Worm (Caenorhabditis elegans) whole organism, young adult: ENCODE results near the gene R13D11.10.

Experiments used
- F33H1.4 ChIP-seq: fragments of 200-800 bp; sonication (Bioruptor generic); IDR thresholded peaks from 2 replicates; pipeline ENCODE4 v1.3.6; 2022; ENCODE audit warnings: missing genetic modification reagents, missing genetic modification characterization, missing compliant biosample characterization
- F49E8.2 ChIP-seq: sonication (generic microtip); optimal IDR thresholded peaks from 3 replicates; lab custom pipeline; 2017; ENCODE audit warnings: missing genetic modification characterization, mild to moderate bottlenecking, missing compliant biosample characterization, antibody characterized with exemption, moderate library complexity; ENCODE audit not compliant: insufficient read depth
- F52B5.7 ChIP-seq: sonication (generic microtip); optimal IDR thresholded peaks from 2 replicates; lab custom pipeline; 2016; ENCODE audit warnings: mild to moderate bottlenecking, missing genetic modification characterization, missing compliant biosample characterization
- F55B11.4 ChIP-seq: sonication (generic microtip); optimal IDR thresholded peaks from 2 replicates; lab custom pipeline; 2016; ENCODE audit warnings: missing compliant biosample characterization, missing genetic modification characterization, borderline replicate concordance; ENCODE audit not compliant: insufficient read depth
- K11D2.4 ChIP-seq: fragments of 200-800 bp; sonication (Bioruptor generic); IDR thresholded peaks from 2 replicates; pipeline ENCODE4 v1.3.6; 2022; ENCODE audit warnings: missing genetic modification reagents, missing genetic modification characterization, missing compliant biosample characterization
- Y53F4B.3 ChIP-seq: fragments of 200-800 bp; sonication (Bioruptor generic); IDR thresholded peaks from 2 replicates; pipeline ENCODE4 v1.3.6; 2022; ENCODE audit warnings: missing genetic modification reagents, missing genetic modification characterization, missing compliant biosample characterization
- aptf-2 ChIP-seq: fragments of 200-800 bp; sonication (Bioruptor generic); conservative IDR thresholded peaks from 2 replicates; pipeline ENCODE4 v1.3.6; 2022; ENCODE audit warnings: missing genetic modification reagents, missing genetic modification characterization, missing compliant biosample characterization
- attf-3 ChIP-seq: fragments of 200-800 bp; sonication (Bioruptor generic); conservative IDR thresholded peaks from 2 replicates; pipeline ENCODE4 v1.3.6; 2022; ENCODE audit warnings: missing genetic modification reagents, missing genetic modification characterization, missing compliant biosample characterization
- attf-6 ChIP-seq: fragments of 200-800 bp; sonication (Bioruptor generic); IDR thresholded peaks from 2 replicates; pipeline ENCODE4 v1.3.6; 2022; ENCODE audit warnings: missing genetic modification reagents, missing genetic modification characterization, missing compliant biosample characterization
- bed-1 ChIP-seq: fragments of 200-800 bp; sonication (Bioruptor generic); IDR thresholded peaks from 2 replicates; pipeline ENCODE4 v1.3.6; 2022; ENCODE audit warnings: missing genetic modification reagents, missing genetic modification characterization, missing compliant biosample characterization
- bed-2 ChIP-seq: fragments of 200-800 bp; sonication (Bioruptor generic); IDR thresholded peaks from 2 replicates; pipeline ENCODE4 v1.3.6; 2022; ENCODE audit warnings: missing genetic modification reagents, missing genetic modification characterization, missing compliant biosample characterization
- ccch-3 ChIP-seq: fragments of 200-800 bp; sonication (Bioruptor generic); optimal IDR thresholded peaks from 2 replicates; lab custom pipeline; 2018; ENCODE audit warnings: mild to moderate bottlenecking, missing genetic modification characterization, missing compliant biosample characterization
- cebp-1 ChIP-seq, 2 experiments: fragments of 200-800 bp in 1 of 2; sonication (Bioruptor generic) in 1 of 2; sonication (generic microtip) in 1 of 2; IDR thresholded peaks in 1 of 2; optimal IDR thresholded peaks in 1 of 2; 2 replicates each; pipeline versions ENCODE4 v1.3.6 to Lab custom; 2017 to 2022; ENCODE audit warnings: missing compliant biosample characterization in 2 of 2, missing genetic modification characterization in 2 of 2, mild to moderate bottlenecking in 1 of 2, missing genetic modification reagents in 1 of 2, moderate library complexity in 1 of 2
- ceh-27 ChIP-seq: fragments of 200-800 bp; sonication (Bioruptor generic); optimal IDR thresholded peaks from 2 replicates; lab custom pipeline; 2018; ENCODE audit warnings: mild to moderate bottlenecking, missing genetic modification characterization, moderate library complexity, missing compliant biosample characterization
- ceh-91 ChIP-seq: fragments of 200-800 bp; sonication (Bioruptor generic); IDR thresholded peaks from 2 replicates; pipeline ENCODE4 v1.3.6; 2022; ENCODE audit warnings: missing genetic modification reagents, missing genetic modification characterization, missing compliant biosample characterization
- chd-7 ChIP-seq: sonication (generic microtip); optimal IDR thresholded peaks from 2 replicates; lab custom pipeline; 2016; ENCODE audit warnings: mild to moderate bottlenecking, missing genetic modification characterization, moderate library complexity, missing compliant biosample characterization
- die-1 ChIP-seq: sonication (generic microtip); optimal IDR thresholded peaks from 2 replicates; lab custom pipeline; 2016; ENCODE audit warnings: missing genotype, mild to moderate bottlenecking, missing genetic modification characterization, missing compliant biosample characterization
- dpl-1 ChIP-seq: fragments of 150-350 bp; optimal IDR thresholded peaks from 2 replicates; lab custom pipeline; 2014; ENCODE audit warnings: missing biosample characterization, missing genetic modification reagents, missing genetic modification characterization
- hlh-26 ChIP-seq: fragments of 200-800 bp; sonication (Bioruptor generic); conservative IDR thresholded peaks from 2 replicates; pipeline ENCODE4 v1.3.6; 2022; ENCODE audit warnings: missing genetic modification reagents, missing genetic modification characterization, missing compliant biosample characterization
- hrde-1 ChIP-seq: sonication (generic microtip); optimal IDR thresholded peaks from 2 replicates; lab custom pipeline; 2016; ENCODE audit warnings: missing genetic modification characterization, mild to moderate bottlenecking, missing compliant biosample characterization, moderate library complexity, missing genotype, missing genetic modification reagents, borderline replicate concordance
- let-526 ChIP-seq: fragments of 200-800 bp; sonication (Bioruptor generic); IDR thresholded peaks from 2 replicates; pipeline ENCODE4 v1.3.6; 2022; ENCODE audit warnings: missing genetic modification reagents, missing genetic modification characterization, missing compliant biosample characterization
- lin-35 ChIP-seq, 3 experiments: fragments of 150-350 bp in 2 of 3; sonication (generic microtip) in 1 of 3; optimal IDR thresholded peaks; 2 replicates each; lab custom pipeline; 2014 to 2018; ENCODE audit warnings: missing biosample characterization in 3 of 3, missing genetic modification characterization in 3 of 3, missing genetic modification reagents in 3 of 3
- lin-54 ChIP-seq: fragments of 200-800 bp; sonication (Bioruptor generic); optimal IDR thresholded peaks from 2 replicates; lab custom pipeline; 2018; ENCODE audit warnings: mild to moderate bottlenecking, missing genetic modification characterization, missing compliant biosample characterization
- madf-6 ChIP-seq: fragments of 200-800 bp; sonication (Bioruptor generic); IDR thresholded peaks from 2 replicates; pipeline ENCODE4 v1.3.6; 2022; ENCODE audit warnings: missing genetic modification reagents, missing genetic modification characterization, missing compliant biosample characterization
- madf-8 ChIP-seq: fragments of 200-800 bp; sonication (Bioruptor generic); conservative IDR thresholded peaks from 2 replicates; pipeline ENCODE4 v1.3.6; 2022; ENCODE audit warnings: missing genetic modification reagents, missing genetic modification characterization, missing compliant biosample characterization
- nfya-1 ChIP-seq: sonication (generic microtip); optimal IDR thresholded peaks from 2 replicates; lab custom pipeline; 2017; ENCODE audit warnings: antibody characterized with exemption, missing compliant biosample characterization, missing genetic modification characterization, borderline replicate concordance; ENCODE audit not compliant: insufficient read depth
- nfya-2 ChIP-seq: fragments of 200-800 bp; sonication (Bioruptor generic); IDR thresholded peaks from 2 replicates; pipeline ENCODE4 v1.3.6; 2022; ENCODE audit warnings: missing genetic modification reagents, missing genetic modification characterization, missing compliant biosample characterization
- nhr-179 ChIP-seq: sonication (generic microtip); optimal IDR thresholded peaks from 2 replicates; lab custom pipeline; 2016; ENCODE audit warnings: mild to moderate bottlenecking, missing genetic modification characterization, missing compliant biosample characterization
- nhr-27 ChIP-seq: fragments of 200-800 bp; sonication (Bioruptor generic); optimal IDR thresholded peaks from 2 replicates; lab custom pipeline; 2018; ENCODE audit warnings: mild to moderate bottlenecking, missing genetic modification characterization, moderate library complexity, missing compliant biosample characterization
- nhr-80 ChIP-seq: sonication (generic microtip); optimal IDR thresholded peaks from 2 replicates; lab custom pipeline; 2016; ENCODE audit warnings: missing genetic modification characterization, missing compliant biosample characterization
- pbrm-1 ChIP-seq: fragments of 200-800 bp; sonication (Bioruptor generic); IDR thresholded peaks from 2 replicates; pipeline ENCODE4 v1.3.6; 2022; ENCODE audit warnings: missing genetic modification reagents, missing genetic modification characterization, missing compliant biosample characterization
- pha-4 ChIP-seq: fragments of 150-350 bp; sonication (generic microtip); optimal IDR thresholded peaks from 2 replicates; lab custom pipeline; 2014; ENCODE audit warnings: missing biosample characterization, missing genetic modification reagents, missing genetic modification characterization
- rcor-1 ChIP-seq: fragments of 200-800 bp; sonication (Bioruptor generic); IDR thresholded peaks from 2 replicates; pipeline ENCODE4 v1.3.6; 2022; ENCODE audit warnings: missing genetic modification reagents, missing genetic modification characterization, missing compliant biosample characterization
- rpc-1 ChIP-seq, 2 experiments: fragments of 150-350 bp in 1 of 2; sonication (generic microtip) in 1 of 2; optimal IDR thresholded peaks; 2 replicates each; lab custom pipeline; 2014 to 2018; ENCODE audit warnings: missing biosample characterization in 1 of 2, missing genetic modification characterization in 1 of 2, missing genetic modification reagents in 1 of 2, missing genotype in 1 of 2
- sea-2 ChIP-seq: fragments of 200-800 bp; sonication (Bioruptor generic); IDR thresholded peaks from 2 replicates; pipeline ENCODE4 v1.3.6; 2022; ENCODE audit warnings: missing genetic modification characterization, missing compliant biosample characterization
- snpc-4 ChIP-seq, 5 experiments: fragments of 150-350 bp in 1 of 5; sonication (generic microtip) in 4 of 5; optimal IDR thresholded peaks; 2 replicates each; lab custom pipeline; 2014 to 2018; ENCODE audit warnings: missing genetic modification characterization in 5 of 5, missing biosample characterization in 3 of 5, antibody characterized with exemption in 2 of 5, mild to moderate bottlenecking in 2 of 5, missing compliant biosample characterization in 2 of 5, missing genotype in 2 of 5, moderate library complexity in 2 of 5, missing genetic modification reagents in 1 of 5
- somi-1 ChIP-seq: fragments of 200-800 bp; sonication (Bioruptor generic); optimal IDR thresholded peaks from 2 replicates; lab custom pipeline; 2018; ENCODE audit warnings: mild to moderate bottlenecking, missing genetic modification characterization, missing compliant biosample characterization
- tbx-9 ChIP-seq: sonication (generic microtip); optimal IDR thresholded peaks from 2 replicates; lab custom pipeline; 2016; ENCODE audit warnings: borderline replicate concordance, missing genetic modification characterization, inconsistent platforms, missing compliant biosample characterization
- xnd-1 ChIP-seq: sonication (generic microtip); optimal IDR thresholded peaks from 2 replicates; lab custom pipeline; 2016; ENCODE audit warnings: missing genotype, missing genetic modification reagents, missing genetic modification characterization, missing compliant biosample characterization
- zfh-2 ChIP-seq: fragments of 200-800 bp; sonication (Bioruptor generic); conservative IDR thresholded peaks from 2 replicates; pipeline ENCODE4 v1.3.6; 2022; ENCODE audit warnings: missing genetic modification reagents, missing genetic modification characterization, missing compliant biosample characterization
- zim-3 ChIP-seq: sonication (generic microtip); optimal IDR thresholded peaks from 2 replicates; lab custom pipeline; 2017; ENCODE audit warnings: mild to moderate bottlenecking, missing genetic modification characterization, moderate library complexity, missing compliant biosample characterization
- ztf-18 ChIP-seq: sonication (generic microtip); optimal IDR thresholded peaks from 2 replicates; lab custom pipeline; 2016; ENCODE audit warnings: missing genotype, mild to moderate bottlenecking, missing genetic modification characterization, missing compliant biosample characterization
- ztf-26 ChIP-seq: sonication (generic microtip); optimal IDR thresholded peaks from 2 replicates; lab custom pipeline; 2017; ENCODE audit warnings: missing genetic modification characterization, missing compliant biosample characterization

Gene R13D11.10

ce11 chrV:817182-817581 lies 4.2 kb upstream of the R13D11.10 start, which contains the start of gene R13D11.1:
TSS of gene R13D11.1 (plus strand) at chrV:817482.
- TF ChIP-seq sea-2 (GFP tag; lab: Robert Waterston, UW) (no peak), zfh-2 (GFP tag; lab: Robert Waterston, UW) (no peak), nhr-80 (no peak), zim-3 (tag; lab: Kevin White, UChicago) (no peak), Y53F4B.3 (GFP tag; lab: Robert Waterston, UW) (no peak), bed-1 (GFP tag; lab: Robert Waterston, UW) (no peak), nfya-1 (tag; lab: Kevin White, UChicago) (no peak), ztf-26 (tag; lab: Kevin White, UChicago) (no peak), snpc-4 (GFP tag; optimal IDR thresholded peaks at IDR 0.05; lab: Kevin White, UChicago) (no peak), snpc-4 (tag; optimal IDR thresholded peaks at IDR 0.05; lab: Kevin White, UChicago) (no peak), hlh-26 (GFP tag; lab: Robert Waterston, UW) (no peak), aptf-2 (GFP tag; lab: Robert Waterston, UW) (no peak), madf-8 (no peak), ztf-18 (tag; lab: Kevin White, UChicago) (no peak), K11D2.4 (GFP tag; lab: Robert Waterston, UW) (no peak), attf-3 (GFP tag; lab: Robert Waterston, UW) (no peak), hrde-1 (tag; lab: Kevin White, UChicago) (no peak), xnd-1 (no peak)
- TF ChIP-seq, all 124 proteins: peak for 0

- TF ChIP-seq chd-7 (tag; lab: Kevin White, UChicago) = no peak
- no peak for TF ChIP-seq somi-1 (GFP tag; lab: Kevin White, UChicago)
- no peak for TF ChIP-seq madf-6 (GFP tag; lab: Robert Waterston, UW)
- TF ChIP-seq attf-6 (GFP tag; lab: Robert Waterston, UW) = no peak
- no peak for TF ChIP-seq nfya-2 (GFP tag; lab: Robert Waterston, UW)
- TF ChIP-seq F52B5.7 (tag; lab: Kevin White, UChicago) = no peak
- no peak for TF ChIP-seq lin-54
- no peak for TF ChIP-seq nhr-179
- no peak for TF ChIP-seq F49E8.2
- TF ChIP-seq F55B11.4 = no peak
- TF ChIP-seq aptf-2 (GFP tag; lab: Robert Waterston, UW) = no peak
- TF ChIP-seq let-526 (GFP tag; lab: Robert Waterston, UW) = no peak
- TF ChIP-seq lin-35 (GFP tag; optimal IDR thresholded peaks at IDR 0.05; lab: Kevin White, UChicago) = no peak
- no peak for TF ChIP-seq snpc-4 (GFP tag; optimal IDR thresholded peaks at IDR 0.05; lab: Kevin White, UChicago)
- no peak for TF ChIP-seq snpc-4 (tag; optimal IDR thresholded peaks at IDR 0.05; lab: Kevin White, UChicago)
- no peak for TF ChIP-seq ztf-26 (tag; lab: Kevin White, UChicago)
- no peak for TF ChIP-seq tbx-9 (tag; lab: Kevin White, UChicago)
- no peak for TF ChIP-seq dpl-1 (GFP tag; lab: Kevin White, UChicago)
- TF ChIP-seq rcor-1 (GFP tag; lab: Robert Waterston, UW) = no peak
Observed at ce11 chrV:814716-815115, 1.7 kb upstream of the R13D11.10 start, which contains the start of gene R13D11.3. TSS of gene R13D11.3 (plus strand) at chrV:815016.

ce11 chrV:810281-810862 lies 2.6 kb downstream of the R13D11.10 start, which contains the start of gene R13D11.4:
TSS of gene R13D11.4 (plus strand) at chrV:810812.
- TF ChIP-seq die-1 (tag; lab: Kevin White, UChicago) (no peak), ceh-91 (GFP tag; lab: Robert Waterston, UW) (no peak), nhr-27 (tag; lab: Kevin White, UChicago) (no peak), cebp-1 (GFP tag; IDR thresholded peaks at IDR 0.05; lab: Robert Waterston, UW) (no peak), cebp-1 (tag; optimal IDR thresholded peaks at IDR 0.05; lab: Kevin White, UChicago) (no peak), pbrm-1 (GFP tag; lab: Robert Waterston, UW) (no peak), F52B5.7 (tag; lab: Kevin White, UChicago) (no peak), F33H1.4 (no peak), bed-2 (GFP tag; lab: Robert Waterston, UW) (no peak), rpc-1 (optimal IDR thresholded peaks at IDR 0.05; lab: Kevin White, UChicago) (no peak), rpc-1 (tag; optimal IDR thresholded peaks at IDR 0.05; lab: Kevin White, UChicago) (no peak), hlh-26 (GFP tag; lab: Robert Waterston, UW) (no peak), ccch-3 (GFP tag; lab: Kevin White, UChicago) (no peak), attf-6 (GFP tag; lab: Robert Waterston, UW) (no peak), ceh-27 (GFP tag; lab: Kevin White, UChicago) (no peak), pha-4 (tag; lab: Kevin White, UChicago) (no peak), nfya-2 (GFP tag; lab: Robert Waterston, UW) (no peak)
